Worm (Caenorhabditis elegans): ENCODE data around the gene vha-12.

- no peak for TF ChIP-seq jun-1 (tag; optimal IDR thresholded peaks at IDR 0.05)
- TF ChIP-seq unc-98 (GFP tag; IDR thresholded peaks at IDR 0.05) = no peak
- no peak for TF ChIP-seq fkh-8 (tag; optimal IDR thresholded peaks at IDR 0.05)
- TF ChIP-seq unc-62 (GFP tag; optimal IDR thresholded peaks at IDR 0.05) = no peak
- TF ChIP-seq egl-13 (tag; optimal IDR thresholded peaks at IDR 0.05) = no peak
- no peak for TF ChIP-seq nhr-12 (tag; optimal IDR thresholded peaks at IDR 0.05)
- no peak for TF ChIP-seq lin-15B (tag; optimal IDR thresholded peaks at IDR 0.05)
- TF ChIP-seq ces-1 (GFP tag; optimal IDR thresholded peaks at IDR 0.05) = no peak
- no peak for TF ChIP-seq unc-86 (tag; optimal IDR thresholded peaks at IDR 0.05)
- no peak for TF ChIP-seq fos-1 (tag; optimal IDR thresholded peaks at IDR 0.05)
- no peak for TF ChIP-seq zip-4 (GFP tag; optimal IDR thresholded peaks at IDR 0.05)
- no peak for TF ChIP-seq lir-3 (tag; optimal IDR thresholded peaks at IDR 0.05; ENCODE audit: poor library complexity)
- no peak for TF ChIP-seq vab-15 (tag; optimal IDR thresholded peaks at IDR 0.05)
Observed at ce11 chrX:4163391-4163790, 27.5 kb upstream of the vha-12 start, which contains the start of gene ZK470.1.

All from whole organism, L1 larva.